Fruit fly (Drosophila melanogaster) whole organism, embryonic: Measurements from ENCODE around the gene CG10317.

Source experiments
- CG1024 ChIP-seq: fragments of 200-800 bp; sonication (Bioruptor generic); IDR thresholded peaks from 2 replicates; pipeline ENCODE4 v1.3.6; 2022; ENCODE audit warnings: missing biosample characterization, missing genetic modification characterization
- CG3163 ChIP-seq: fragments of 200-800 bp; sonication (Bioruptor generic); optimal IDR thresholded peaks from 3 replicates; lab custom pipeline; 2016; ENCODE audit warnings: missing biosample characterization, missing genetic modification characterization
- CG3726 ChIP-seq: fragments of 200-800 bp; sonication (Bioruptor generic); IDR thresholded peaks from 3 replicates; pipeline ENCODE4, ENCODE4 v1.3.6; 2022; ENCODE audit warnings: missing biosample characterization, missing genetic modification characterization
- CG8290 ChIP-seq, 3 experiments: fragments of 200-800 bp; sonication (Bioruptor generic); optimal IDR thresholded peaks; 2 replicates each; lab custom pipeline; 2016 to 2019; ENCODE audit warnings: missing biosample characterization in 3 of 3, missing genetic modification characterization in 3 of 3, mild to moderate bottlenecking in 2 of 3, moderate library complexity in 1 of 3
- CG8359 ChIP-seq: fragments of 200-800 bp; sonication (Bioruptor generic); optimal IDR thresholded peaks from 2 replicates; lab custom pipeline; 2017; ENCODE audit warnings: missing biosample characterization, mild to moderate bottlenecking, missing genetic modification characterization, borderline replicate concordance
- CoRest ChIP-seq: fragments of 200-800 bp; sonication (Bioruptor generic); optimal IDR thresholded peaks from 3 replicates; lab custom pipeline; 2018; ENCODE audit warnings: missing biosample characterization, mild to moderate bottlenecking, missing genetic modification characterization, moderate library complexity
- Nf-YA ChIP-seq: fragments of 200-800 bp; sonication (Bioruptor generic); IDR thresholded peaks from 2 replicates; pipeline ENCODE4 v1.3.6; 2022; ENCODE audit warnings: missing biosample characterization, missing genetic modification characterization

dm6 chr3R:16403734-16404057 is 33.4 kb upstream of the CG10317 start:
- TF ChIP-seq CG3163 (GFP tag; lab: Kevin White, UChicago): no peak
- no peak for TF ChIP-seq CG8290 (GFP tag; optimal IDR thresholded peaks at IDR 0.05; lab: Kevin White, UChicago)
- TF ChIP-seq CG8290 (tag; optimal IDR thresholded peaks at IDR 0.05; lab: Kevin White, UChicago): no peak
- TF ChIP-seq CG8359: no peak
- peak; percentile 42 for TF ChIP-seq CoRest (tag; lab: Kevin White, UChicago)
- TF ChIP-seq Nf-YA (GFP tag; lab: Robert Waterston, UW): peak; percentile 74
- TF ChIP-seq CG1024 (GFP tag; lab: Robert Waterston, UW): no peak
- no peak for TF ChIP-seq CG3726 (GFP tag; lab: Robert Waterston, UW)
